Fruit fly (Drosophila melanogaster): ENCODE measurements around the gene emb.

Gene emb

DNA sequence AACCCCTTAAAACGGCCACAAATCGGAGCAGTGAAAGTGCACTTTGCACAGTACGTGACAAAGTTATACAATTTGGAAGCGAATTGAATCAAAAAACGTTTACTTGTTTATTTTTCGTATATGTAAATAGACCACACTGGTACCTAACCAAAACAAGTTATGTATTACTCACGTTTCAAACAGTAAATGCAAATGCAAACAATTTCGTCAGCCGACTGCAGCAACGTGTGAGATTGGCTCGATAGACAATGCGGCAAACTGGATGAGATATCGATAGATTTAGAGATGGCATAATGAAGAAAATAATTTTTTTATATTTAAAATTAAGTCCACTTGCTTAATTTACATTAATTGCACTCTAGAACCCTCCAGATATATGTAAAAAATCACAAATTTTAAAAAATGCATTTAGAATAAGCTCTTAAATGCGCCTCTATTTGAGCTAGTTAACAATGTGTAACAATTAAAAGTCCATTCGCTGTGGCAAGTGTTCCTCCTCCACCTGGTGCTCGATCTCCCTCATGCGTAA lies 21.8 kb upstream of the emb start, which contains the start of gene AlaRS (continued):
- TF ChIP-seq pan (optimal IDR thresholded peaks at IDR 0.05) (no peak), pan (GFP tag; optimal IDR thresholded peaks at IDR 0.05 in 1 of 2, IDR thresholded peaks at IDR 0.05 in 1 of 2) (peak in 1 of 2 experiments; percentile 43), pita (GFP tag; optimal IDR thresholded peaks at IDR 0.05) (no peak), CTCF (GFP tag; optimal IDR thresholded peaks at IDR 0.05) (no peak), tll (GFP tag; optimal IDR thresholded peaks at IDR 0.05) (no peak), CG3407 (GFP tag; optimal IDR thresholded peaks at IDR 0.05) (peak; percentile 24), slbo (GFP tag; IDR thresholded peaks at IDR 0.05) (peak; percentile 37; the same call in 1 of the 2 replicates), unpg (GFP tag; optimal IDR thresholded peaks at IDR 0.05) (peak; percentile 41), phol (tag; optimal IDR thresholded peaks at IDR 0.05) (peak; percentile 42), CG18599 (GFP tag; optimal IDR thresholded peaks at IDR 0.05) (peak; percentile 56), da (GFP tag; optimal IDR thresholded peaks at IDR 0.05) (no peak), Hey (tag; optimal IDR thresholded peaks at IDR 0.05) (no peak), Hsf (GFP tag; optimal IDR thresholded peaks at IDR 0.05) (peak; percentile 27), CG7556 (GFP tag; optimal IDR thresholded peaks at IDR 0.05) (peak; percentile 56), ac (GFP tag; optimal IDR thresholded peaks at IDR 0.05) (no peak), hb (GFP tag; IDR thresholded peaks at IDR 0.05; ENCODE audit: partially characterized antibody) (peak; percentile 45; the same call in 1 of the 3 replicates), bab2 (GFP tag; optimal IDR thresholded peaks at IDR 0.05) (no peak), oc (tag; optimal IDR thresholded peaks at IDR 0.05) (no peak), CG5953 (GFP tag; IDR thresholded peaks at IDR 0.05) (no peak), Aef1 (GFP tag; IDR thresholded peaks at IDR 0.05) (no peak), cg (GFP tag; optimal IDR thresholded peaks at IDR 0.05) (no peak), crol (GFP tag; IDR thresholded peaks at IDR 0.05) (no peak), bsh (GFP tag; optimal IDR thresholded peaks at IDR 0.05) (peak; percentile 8 to 35), Pdp1 (GFP tag; optimal IDR thresholded peaks at IDR 0.05) (peak in 1 of 2 experiments; percentile 60), danr (GFP tag; IDR thresholded peaks at IDR 0.05) (no peak), CG2202 (tag; optimal IDR thresholded peaks at IDR 0.05) (no peak), NC2β (GFP tag; optimal IDR thresholded peaks at IDR 0.05) (no peak), D19A (tag; optimal IDR thresholded peaks at IDR 0.05) (peak; percentile 19), CkIIα-i1 (GFP tag; IDR thresholded peaks at IDR 0.05) (no peak), Dip3 (GFP tag; optimal IDR thresholded peaks at IDR 0.05) (no peak), odd (GFP tag; optimal IDR thresholded peaks at IDR 0.05) (peak; percentile 27), Bgb (GFP tag; IDR thresholded peaks at IDR 0.05; ENCODE audit: partially characterized antibody) (peak; percentile 56), CG17186 (GFP tag; optimal IDR thresholded peaks at IDR 0.05) (no peak), CG4854 (GFP tag; optimal IDR thresholded peaks at IDR 0.05) (peak; percentile 15), CG12299 (tag; optimal IDR thresholded peaks at IDR 0.05) (no peak), Abd-B (GFP tag; optimal IDR thresholded peaks at IDR 0.05) (no peak), jigr1 (GFP tag; IDR thresholded peaks at IDR 0.05) (no peak; the same call in 2 of the 3 replicates), yki (optimal IDR thresholded peaks at IDR 0.05) (no peak), ATbp (GFP tag; optimal IDR thresholded peaks at IDR 0.05) (peak; percentile 44), chinmo (GFP tag; IDR thresholded peaks at IDR 0.05; ENCODE audit: partially characterized antibody) (peak; percentile 83; the same call in 2 of the 4 replicates), bowl (GFP tag; IDR thresholded peaks at IDR 0.05) (no peak), cato (GFP tag; optimal IDR thresholded peaks at IDR 0.05; ENCODE audit: borderline replicate concordance) (no peak), gsb (GFP tag; IDR thresholded peaks at IDR 0.05) (no peak), Asciz (GFP tag; optimal IDR thresholded peaks at IDR 0.05) (peak; percentile 16), Six4 (GFP tag; optimal IDR thresholded peaks at IDR 0.05) (peak; percentile 18), Atf3 (GFP tag; optimal IDR thresholded peaks at IDR 0.05) (no peak), Kr (GFP tag; optimal IDR thresholded peaks at IDR 0.05) (no peak), Hr78 (GFP tag; optimal IDR thresholded peaks at IDR 0.05) (no peak), CG12071 (GFP tag; optimal IDR thresholded peaks at IDR 0.05) (no peak), CG10654 (GFP tag; optimal IDR thresholded peaks at IDR 0.05) (peak; percentile 6)
